Fruit fly (Drosophila melanogaster): ENCODE results near the gene Sox21b.

Gene Sox21b

DNA sequence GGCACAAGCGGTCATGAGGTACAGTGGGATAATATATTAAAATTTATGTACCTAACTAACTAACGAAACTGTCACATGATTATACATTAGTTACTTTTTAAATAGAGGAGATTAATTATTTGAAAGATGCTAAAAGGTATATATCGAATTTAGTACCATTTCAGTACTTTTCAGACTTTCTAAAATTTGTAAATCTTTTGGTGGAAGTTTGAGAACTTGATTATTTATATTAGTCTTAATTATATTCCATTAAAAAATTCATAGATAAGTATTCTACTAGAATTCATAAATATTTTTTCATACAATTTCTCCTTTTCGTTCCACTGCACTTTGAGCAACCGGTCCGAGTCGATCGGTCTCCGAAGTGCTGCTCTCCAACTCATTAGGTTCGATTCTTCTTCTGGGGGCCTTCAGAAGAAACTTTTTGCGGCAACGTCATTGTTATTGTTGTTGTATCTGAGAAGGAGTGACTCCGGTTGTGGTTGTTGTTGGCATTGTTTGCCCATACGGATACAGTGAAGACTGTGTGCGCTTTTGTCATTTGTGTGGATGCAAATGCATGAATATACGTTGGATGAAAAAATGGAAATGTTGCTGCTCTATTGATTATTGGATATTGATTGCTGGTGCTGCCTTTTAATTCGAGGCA, 14.7 kb upstream of the Sox21b start:
- TF ChIP-seq PHDP (tag; optimal IDR thresholded peaks at IDR 0.05) (no peak), psq (GFP tag; optimal IDR thresholded peaks at IDR 0.05) (no peak), BEAF-32 (GFP tag; optimal IDR thresholded peaks at IDR 0.05) (no peak), nmo (GFP tag; optimal IDR thresholded peaks at IDR 0.05) (peak; percentile 61), Blimp-1 (GFP tag; optimal IDR thresholded peaks at IDR 0.05) (peak; percentile 37), Nf-YC (tag; optimal IDR thresholded peaks at IDR 0.05) (no peak), Poxn (GFP tag; IDR thresholded peaks at IDR 0.05) (no peak), zen (tag; optimal IDR thresholded peaks at IDR 0.05) (no peak), HLH54F (GFP tag; optimal IDR thresholded peaks at IDR 0.05) (no peak), CG17186 (GFP tag; optimal IDR thresholded peaks at IDR 0.05) (no peak), CG12391 (tag; optimal IDR thresholded peaks at IDR 0.05) (no peak), E2f2 (GFP tag; IDR thresholded peaks at IDR 0.05) (no peak), CG9817 (tag; optimal IDR thresholded peaks at IDR 0.05) (no peak), CG1529 (GFP tag; optimal IDR thresholded peaks at IDR 0.05) (no peak), CG17361 (GFP tag; IDR thresholded peaks at IDR 0.05) (peak; percentile 48; the same call in 1 of the 3 replicates), CG8924 (tag; optimal IDR thresholded peaks at IDR 0.05) (peak; percentile 18), gem (tag; optimal IDR thresholded peaks at IDR 0.05) (peak; percentile 8), Xrp1 (GFP tag; IDR thresholded peaks at IDR 0.05) (no peak), CG13624 (GFP tag; optimal IDR thresholded peaks at IDR 0.05) (no peak), Vsx1 (GFP tag; optimal IDR thresholded peaks at IDR 0.05) (no peak), CG2889 (GFP tag; IDR thresholded peaks at IDR 0.05) (no peak), Dll (GFP tag; IDR thresholded peaks at IDR 0.05; ENCODE audit: partially characterized antibody) (no peak), CG6854 (GFP tag; optimal IDR thresholded peaks at IDR 0.05) (no peak), Dbx (GFP tag; IDR thresholded peaks at IDR 0.05) (no peak), B-H2 (GFP tag; optimal IDR thresholded peaks at IDR 0.05) (no peak), chn (GFP tag; optimal IDR thresholded peaks at IDR 0.05) (no peak), Taf1 (GFP tag; IDR thresholded peaks at IDR 0.05) (no peak), CG2120 (GFP tag; optimal IDR thresholded peaks at IDR 0.05) (no peak), dmrt99B (tag; optimal IDR thresholded peaks at IDR 0.05) (peak; percentile 44), CG14667 (GFP tag; IDR thresholded peaks at IDR 0.05) (no peak), CG7786 (GFP tag; optimal IDR thresholded peaks at IDR 0.05) (no peak), lilli (GFP tag; optimal IDR thresholded peaks at IDR 0.05) (no peak), corto (GFP tag; optimal IDR thresholded peaks at IDR 0.05) (no peak), CG4424 (GFP tag; optimal IDR thresholded peaks at IDR 0.05) (peak; percentile 14), tna (GFP tag; IDR thresholded peaks at IDR 0.05; ENCODE audit: partially characterized antibody) (no peak), CG8765 (GFP tag; IDR thresholded peaks at IDR 0.05) (no peak), CG34422 (GFP tag; IDR thresholded peaks at IDR 0.05) (no peak), CG1832 (GFP tag; optimal IDR thresholded peaks at IDR 0.05) (no peak), CG14860 (GFP tag; IDR thresholded peaks at IDR 0.05; ENCODE audit: partially characterized antibody) (no peak), CG10147 (GFP tag; optimal IDR thresholded peaks at IDR 0.05) (no peak), CG1603 (tag; optimal IDR thresholded peaks at IDR 0.05) (no peak), bab2 (GFP tag; optimal IDR thresholded peaks at IDR 0.05) (no peak), Spps (tag; optimal IDR thresholded peaks at IDR 0.05) (no peak), Eip74EF (GFP tag; optimal IDR thresholded peaks at IDR 0.05) (no peak), CG12155 (GFP tag; optimal IDR thresholded peaks at IDR 0.05) (no peak), CG11560 (tag; IDR thresholded peaks at IDR 0.05) (no peak), prd (optimal IDR thresholded peaks at IDR 0.05) (no peak), prd (GFP tag; IDR thresholded peaks at IDR 0.05) (no peak), CG2712 (tag; optimal IDR thresholded peaks at IDR 0.05) (peak; percentile 30), CG17359 (tag; optimal IDR thresholded peaks at IDR 0.05) (no peak)
